Fruit fly (Drosophila melanogaster) whole organism, adult: ENCODE data around the gene CG7484.

Experiments
- CG11617 ChIP-seq: fragments of 200-800 bp; sonication (Bioruptor generic); optimal IDR thresholded peaks from 2 replicates; lab custom pipeline; 2017; ENCODE audit warnings: mild to moderate bottlenecking, missing biosample characterization, missing genetic modification reagents, missing genetic modification characterization
- CG12768 ChIP-seq: fragments of 200-800 bp; sonication (Bioruptor generic); optimal IDR thresholded peaks from 2 replicates; lab custom pipeline; 2017; ENCODE audit warnings: missing biosample characterization, missing genetic modification characterization, mild to moderate bottlenecking, moderate library complexity, missing genetic modification reagents
- CG14711 ChIP-seq: fragments of 200-800 bp; sonication (Bioruptor generic); optimal IDR thresholded peaks from 2 replicates; lab custom pipeline; 2018; ENCODE audit warnings: missing biosample characterization, mild to moderate bottlenecking, missing genetic modification characterization, moderate library complexity
- CG1620 ChIP-seq: fragments of 200-800 bp; sonication (Bioruptor generic); optimal IDR thresholded peaks from 2 replicates; lab custom pipeline; 2016; ENCODE audit warnings: missing biosample characterization, missing genetic modification characterization
- CG33017 ChIP-seq: fragments of 200-800 bp; sonication (Bioruptor generic); optimal IDR thresholded peaks from 2 replicates; lab custom pipeline; 2018; ENCODE audit warnings: missing biosample characterization, mild to moderate bottlenecking, missing genetic modification characterization, moderate library complexity
- CG5204 ChIP-seq: fragments of 200-800 bp; sonication (Bioruptor generic); optimal IDR thresholded peaks from 2 replicates; lab custom pipeline; 2016; ENCODE audit warnings: missing biosample characterization, missing genetic modification characterization
- CG7045 ChIP-seq: fragments of 200-800 bp; sonication (Bioruptor generic); optimal IDR thresholded peaks from 2 replicates; lab custom pipeline; 2017; ENCODE audit warnings: missing biosample characterization, mild to moderate bottlenecking, missing genetic modification characterization
- CG7101 ChIP-seq: fragments of 200-800 bp; sonication (Bioruptor generic); optimal IDR thresholded peaks from 2 replicates; lab custom pipeline; 2018; ENCODE audit warnings: missing biosample characterization, mild to moderate bottlenecking, missing genetic modification characterization, moderate library complexity
- Clk ChIP-seq: fragments of 200-800 bp; sonication (Bioruptor generic); optimal IDR thresholded peaks from 2 replicates; lab custom pipeline; 2017; ENCODE audit warnings: missing biosample characterization, missing genetic modification characterization
- Crg-1 ChIP-seq: fragments of 200-800 bp; sonication (Bioruptor generic); optimal IDR thresholded peaks from 2 replicates; lab custom pipeline; 2016; ENCODE audit warnings: missing biosample characterization, missing genetic modification characterization
- Hr96 ChIP-seq: fragments of 200-800 bp; sonication (Bioruptor generic); optimal IDR thresholded peaks from 2 replicates; lab custom pipeline; 2016; ENCODE audit warnings: missing biosample characterization, missing genetic modification characterization
- Mnt ChIP-seq: fragments of 200-800 bp; sonication (Bioruptor generic); optimal IDR thresholded peaks from 2 replicates; lab custom pipeline; 2016; ENCODE audit warnings: missing biosample characterization, mild to moderate bottlenecking, missing genetic modification characterization
- bab1 ChIP-seq: fragments of 200-800 bp; sonication (Bioruptor generic); optimal IDR thresholded peaks from 3 replicates; lab custom pipeline; 2019; ENCODE audit warnings: missing biosample characterization, mild to moderate bottlenecking, missing genetic modification characterization, moderate library complexity
- cic ChIP-seq: fragments of 200-800 bp; sonication (Bioruptor generic); optimal IDR thresholded peaks from 2 replicates; lab custom pipeline; 2017; ENCODE audit warnings: missing biosample characterization, mild to moderate bottlenecking, missing genetic modification characterization, moderate library complexity
- cnc ChIP-seq, 2 experiments: fragments of >200 bp; optimal IDR thresholded peaks; 2 replicates each; lab custom pipeline; 2017
- kay ChIP-seq: fragments of 200-800 bp; sonication (Bioruptor generic); peaks from one replicate; lab custom pipeline; 2016; ENCODE audit warnings: missing biosample characterization, missing genetic modification characterization, borderline replicate concordance
- ovo ChIP-seq: fragments of 200-800 bp; sonication (Bioruptor generic); optimal IDR thresholded peaks from 2 replicates; lab custom pipeline; 2016; ENCODE audit warnings: missing biosample characterization, missing genetic modification characterization
- pad ChIP-seq: fragments of 200-800 bp; sonication (Bioruptor generic); optimal IDR thresholded peaks from 3 replicates; lab custom pipeline; 2017; ENCODE audit warnings: missing biosample characterization, missing genetic modification characterization, mild to moderate bottlenecking, moderate library complexity, missing genetic modification reagents
- tj ChIP-seq: fragments of 200-800 bp; sonication (Bioruptor generic); optimal IDR thresholded peaks from 3 replicates; lab custom pipeline; 2017; ENCODE audit warnings: missing biosample characterization, mild to moderate bottlenecking, missing genetic modification characterization, moderate library complexity
- toe ChIP-seq: fragments of 200-800 bp; sonication (Bioruptor generic); optimal IDR thresholded peaks from 2 replicates; lab custom pipeline; 2016; ENCODE audit warnings: missing biosample characterization, missing genetic modification characterization

CG7484 gene

dm6 chr3L:17643985-17644905 is 10.2 kb upstream of the CG7484 start:
- TF ChIP-seq CG5204 (GFP tag; lab: Kevin White, UChicago) (no peak), CG7045 (no peak), cnc (optimal IDR thresholded peaks at IDR 0.05; lab: Kevin White, UChicago) (no peak), CG33017 (tag; lab: Kevin White, UChicago) (no peak), tj (peak; percentile 94), Hr96 (no peak), bab1 (GFP tag; lab: Kevin White, UChicago) (peak; percentile 53), toe (GFP tag; lab: Kevin White, UChicago) (no peak), CG1620 (GFP tag; lab: Kevin White, UChicago) (no peak), kay (GFP tag; lab: Kevin White, UChicago) (peak; percentile 73), CG7101 (tag; lab: Kevin White, UChicago) (no peak), Clk (GFP tag; lab: Kevin White, UChicago) (no peak), pad (peak; percentile 95), Mnt (peak; percentile 49), ovo (GFP tag; lab: Kevin White, UChicago) (peak; percentile 10), cic (GFP tag; lab: Kevin White, UChicago) (peak; percentile 75), CG14711 (tag; lab: Kevin White, UChicago) (no peak), CG12768 (GFP tag; lab: Kevin White, UChicago) (peak; percentile 20), Crg-1 (GFP tag; lab: Kevin White, UChicago) (peak; percentile 3), CG11617 (GFP tag; lab: Kevin White, UChicago) (no peak)

dm6 chr3L:17644906-17645244 is 9.5 kb upstream of the CG7484 start, which contains the start of gene Pep:
Gene Pep, minus strand, starts transcription at chr3L:17645036.
- TF ChIP-seq cic (GFP tag; lab: Kevin White, UChicago) (peak; percentile 21), Mnt (peak; percentile 54), ovo (GFP tag; lab: Kevin White, UChicago) (peak; percentile 5), bab1 (GFP tag; lab: Kevin White, UChicago) (peak; percentile 57), CG12768 (GFP tag; lab: Kevin White, UChicago) (no peak), tj (no peak), toe (GFP tag; lab: Kevin White, UChicago) (peak; percentile 31), CG14711 (tag; lab: Kevin White, UChicago) (peak; percentile 18), CG7101 (tag; lab: Kevin White, UChicago) (peak; percentile 52), pad (no peak), kay (GFP tag; lab: Kevin White, UChicago) (peak; percentile 81), cnc (optimal IDR thresholded peaks at IDR 0.05; lab: Kevin White, UChicago) (no peak), Crg-1 (GFP tag; lab: Kevin White, UChicago) (no peak), CG1620 (GFP tag; lab: Kevin White, UChicago) (peak; percentile 60), Hr96 (no peak), CG5204 (GFP tag; lab: Kevin White, UChicago) (no peak)

- TF ChIP-seq CG7045 (no peak), cnc (optimal IDR thresholded peaks at IDR 0.05; lab: Kevin White, UChicago) (no peak), pad (no peak), kay (GFP tag; lab: Kevin White, UChicago) (peak; percentile 42)
Measured at dm6 chr3L:17646637-17647036, 7.8 kb upstream of the CG7484 start, which contains the start of gene CG43085. Gene CG43085, minus strand, starts transcription at chr3L:17646737.

- TF ChIP-seq bab1 (GFP tag; lab: Kevin White, UChicago): no peak
- TF ChIP-seq kay (GFP tag; lab: Kevin White, UChicago): peak; percentile 76
Measured at dm6 chr3L:17647543-17647942, 6.9 kb upstream of the CG7484 start.

- no peak for TF ChIP-seq toe (GFP tag; lab: Kevin White, UChicago)
- peak; percentile 27 for TF ChIP-seq CG14711 (tag; lab: Kevin White, UChicago)
- TF ChIP-seq CG7101 (tag; lab: Kevin White, UChicago): peak; percentile 11
- TF ChIP-seq Crg-1 (GFP tag; lab: Kevin White, UChicago): peak; percentile 3
- TF ChIP-seq CG11617 (GFP tag; lab: Kevin White, UChicago): no peak
- TF ChIP-seq CG12768 (GFP tag; lab: Kevin White, UChicago): peak; percentile 14
- TF ChIP-seq kay (GFP tag; lab: Kevin White, UChicago): peak; percentile 96
- no peak for TF ChIP-seq pad
- TF ChIP-seq Hr96: no peak
- peak; percentile 34 for TF ChIP-seq ovo (GFP tag; lab: Kevin White, UChicago)
Measured at dm6 chr3L:17651717-17652651, 2.4 kb upstream of the CG7484 start.
